Worm (Caenorhabditis elegans): ENCODE results near the gene tag-51.

DNA sequence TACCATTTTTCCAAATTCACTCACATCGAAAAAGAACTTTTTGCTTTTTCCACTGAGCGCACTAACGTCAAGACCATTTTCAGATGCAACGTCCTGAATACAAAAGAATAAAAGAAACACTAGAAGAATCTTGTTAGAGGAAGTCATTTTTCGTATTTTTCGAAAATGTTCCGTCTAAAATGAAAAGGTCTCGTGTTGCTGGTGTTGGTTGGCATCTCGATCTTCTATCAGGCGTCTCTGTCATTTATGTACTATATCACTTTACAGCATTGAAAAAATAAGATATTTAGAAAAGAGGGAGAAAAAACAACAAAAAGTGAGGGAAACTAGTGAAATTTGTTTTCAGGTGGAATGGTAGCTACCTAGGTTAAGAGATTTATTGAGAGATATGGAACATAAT, 12.8 kb upstream of the tag-51 start, which contains the start of gene K02F3.9:
- TF ChIP-seq unc-86 (tag; optimal IDR thresholded peaks at IDR 0.05) (no peak), gmeb-2 (tag; optimal IDR thresholded peaks at IDR 0.05) (no peak), ama-1 (optimal IDR thresholded peaks at IDR 0.05) (no peak)

Data from whole organism, late embryonic.